Fruit fly (Drosophila melanogaster): ENCODE measurements around the gene Remo.

Gene Remo

dm6 chrX:13319376-13319883 lies 31.6 kb downstream of the Remo start:
- TF ChIP-seq Dll (optimal IDR thresholded peaks at IDR 0.05) (peak; percentile 65), usp (GFP tag; optimal IDR thresholded peaks at IDR 0.05) (no peak)

DNA sequence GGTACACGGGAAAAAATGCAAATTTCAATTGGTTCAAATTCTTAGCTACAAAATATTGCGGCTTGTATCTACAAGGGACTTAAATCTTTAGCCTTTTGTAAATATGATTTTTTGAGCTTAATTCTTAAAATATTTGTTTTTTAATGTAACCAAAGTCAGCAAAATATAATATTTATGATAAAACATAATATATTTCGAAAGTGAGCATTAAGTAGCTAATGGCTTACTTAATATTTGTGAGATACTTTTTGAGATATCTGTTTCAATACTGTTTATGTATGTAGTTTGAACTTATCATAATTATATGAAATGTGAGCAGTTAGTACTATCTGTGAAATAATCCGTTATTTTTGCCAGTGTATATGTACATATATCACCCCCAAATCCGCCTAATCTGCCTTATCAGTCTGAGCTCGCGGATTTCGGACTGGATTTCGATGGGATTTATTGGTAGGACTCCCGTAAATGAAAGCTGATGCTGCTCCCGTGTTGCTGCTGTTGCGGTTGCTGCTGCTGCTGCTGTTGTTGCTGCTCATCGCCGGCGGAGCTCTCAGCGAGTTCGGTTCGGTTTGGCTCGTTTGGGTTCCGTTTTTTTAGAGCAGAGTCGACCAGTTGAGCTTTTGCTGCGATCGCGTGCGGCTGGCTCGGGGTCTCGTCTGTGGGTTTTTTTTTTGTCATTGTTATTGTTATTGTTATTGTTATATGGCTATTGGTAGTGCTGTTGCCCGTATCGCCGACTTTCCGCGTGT lies 33.0 kb downstream of the Remo start:
- TF ChIP-seq EcR (GFP tag; optimal IDR thresholded peaks at IDR 0.05) (no peak), pan (optimal IDR thresholded peaks at IDR 0.05) (no peak), usp (GFP tag; optimal IDR thresholded peaks at IDR 0.05) (no peak), Dll (optimal IDR thresholded peaks at IDR 0.05) (no peak), CG8478 (optimal IDR thresholded peaks at IDR 0.05) (no peak), psq (optimal IDR thresholded peaks at IDR 0.05) (no peak)

DNA sequence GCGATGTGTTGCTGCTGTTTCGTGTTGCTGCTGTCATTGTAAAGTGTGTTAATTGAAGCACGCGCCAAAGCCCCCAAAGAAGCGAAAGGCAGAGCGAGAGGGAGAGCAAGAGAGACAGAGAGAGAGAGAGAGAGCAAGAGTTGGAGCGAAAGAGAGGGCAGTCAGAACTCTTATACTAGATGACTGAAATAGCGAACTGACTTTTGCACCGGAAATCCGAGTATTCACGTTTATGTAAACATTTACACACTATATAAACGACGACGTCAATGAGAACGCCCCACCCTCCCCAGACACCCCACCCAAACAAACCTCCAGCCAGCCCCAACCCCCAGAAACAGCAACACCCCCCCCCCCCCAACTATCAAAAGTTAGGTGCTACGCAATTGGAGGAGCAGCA lies 34.6 kb downstream of the Remo start:
- TF ChIP-seq psq (optimal IDR thresholded peaks at IDR 0.05) (no peak), Dll (optimal IDR thresholded peaks at IDR 0.05) (no peak), pan (optimal IDR thresholded peaks at IDR 0.05) (no peak), usp (GFP tag; optimal IDR thresholded peaks at IDR 0.05) (no peak), CG8478 (optimal IDR thresholded peaks at IDR 0.05) (no peak), EcR (GFP tag; optimal IDR thresholded peaks at IDR 0.05) (no peak)

DNA sequence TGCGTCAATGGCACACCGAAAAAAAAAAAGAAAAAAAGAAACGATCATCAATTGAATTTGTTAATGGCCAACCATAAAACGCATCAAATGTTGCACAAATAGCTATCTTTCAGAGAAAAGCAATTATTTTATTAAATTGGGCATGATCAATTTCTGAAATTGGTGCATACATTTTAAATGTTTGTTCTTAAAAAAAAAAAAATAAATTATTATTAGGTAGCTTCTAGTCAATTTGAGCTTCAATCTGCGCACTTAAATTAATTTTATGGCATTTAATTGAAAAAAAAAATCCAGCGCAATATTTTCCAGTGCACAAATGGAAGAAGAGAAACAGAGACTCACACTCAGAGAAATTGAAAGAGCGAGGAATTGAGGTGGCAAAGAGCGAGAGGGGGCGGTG lies 35.3 kb downstream of the Remo start:
- TF ChIP-seq usp (GFP tag; optimal IDR thresholded peaks at IDR 0.05) (no peak), Dll (optimal IDR thresholded peaks at IDR 0.05) (no peak), pan (optimal IDR thresholded peaks at IDR 0.05) (no peak), EcR (GFP tag; optimal IDR thresholded peaks at IDR 0.05) (no peak), psq (optimal IDR thresholded peaks at IDR 0.05) (no peak), CG8478 (optimal IDR thresholded peaks at IDR 0.05) (no peak)

DNA sequence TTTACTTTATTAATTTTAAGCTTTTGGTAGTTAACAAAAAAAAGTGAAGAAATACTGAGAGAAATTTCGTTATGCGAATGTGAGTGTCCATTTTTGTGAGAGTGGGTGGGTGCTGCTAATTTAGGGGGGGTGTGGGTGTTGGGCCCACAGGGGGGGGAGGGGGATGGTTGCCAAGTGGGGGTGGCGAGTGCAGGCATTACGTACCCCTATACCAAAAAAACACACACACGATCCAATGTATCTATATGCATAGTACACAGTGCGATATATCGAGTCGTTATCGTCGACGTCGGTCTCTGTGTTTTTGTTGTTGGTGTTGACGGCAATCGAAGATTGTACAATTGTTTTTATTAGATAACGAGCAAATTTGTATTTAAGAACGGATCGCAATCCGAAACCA lies 35.7 kb downstream of the Remo start:
- TF ChIP-seq CG8478 (optimal IDR thresholded peaks at IDR 0.05) (no peak), EcR (GFP tag; optimal IDR thresholded peaks at IDR 0.05) (no peak), pan (optimal IDR thresholded peaks at IDR 0.05) (no peak), usp (GFP tag; optimal IDR thresholded peaks at IDR 0.05) (no peak), psq (optimal IDR thresholded peaks at IDR 0.05) (no peak), Dll (optimal IDR thresholded peaks at IDR 0.05) (no peak)

DNA sequence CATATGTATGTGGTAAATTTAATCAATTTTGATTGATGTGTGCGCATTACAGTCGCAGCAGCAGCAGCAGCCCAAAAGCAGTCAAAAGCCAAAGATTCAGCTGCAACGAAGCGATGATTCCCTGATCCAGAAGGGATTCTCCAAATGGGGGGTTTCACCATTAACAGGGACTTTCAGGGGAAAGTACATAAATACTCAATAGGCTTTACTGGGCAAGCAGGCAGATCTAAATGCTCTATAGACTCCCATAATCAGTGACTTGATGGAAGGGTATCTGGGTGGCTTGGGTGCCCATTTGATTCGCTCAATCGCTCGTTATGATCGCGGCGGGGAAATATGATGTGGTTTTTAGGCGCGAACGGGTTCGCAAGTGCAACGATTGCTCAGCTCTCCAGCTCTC lies 37.5 kb downstream of the Remo start:
- TF ChIP-seq EcR (GFP tag; optimal IDR thresholded peaks at IDR 0.05) (no peak), CG8478 (optimal IDR thresholded peaks at IDR 0.05) (no peak), pan (optimal IDR thresholded peaks at IDR 0.05) (no peak), usp (GFP tag; optimal IDR thresholded peaks at IDR 0.05) (no peak), psq (optimal IDR thresholded peaks at IDR 0.05) (no peak), Dll (optimal IDR thresholded peaks at IDR 0.05) (no peak)

DNA sequence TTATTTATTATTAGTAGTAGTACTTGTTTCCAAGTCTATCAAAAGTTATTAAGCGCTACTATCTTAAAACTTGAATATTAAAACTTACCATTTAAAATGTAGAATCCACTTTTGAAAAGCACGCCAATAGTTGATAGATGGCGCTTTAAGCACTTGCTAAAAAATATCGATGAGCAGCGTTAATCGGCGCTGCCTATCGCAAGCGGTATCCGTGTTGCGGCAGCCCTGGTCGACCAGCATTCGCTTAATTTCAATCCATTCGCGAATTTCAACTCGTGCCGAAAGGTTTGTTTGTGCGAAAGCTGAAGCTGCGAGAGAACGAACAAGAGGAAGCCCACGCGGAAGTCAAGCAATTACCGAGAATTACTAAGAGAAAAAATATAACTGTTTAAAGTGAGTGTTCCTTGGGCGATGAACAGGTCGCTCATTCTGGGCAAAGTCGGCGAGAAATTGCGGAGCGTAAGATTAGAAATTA lies 41.8 kb downstream of the Remo start, which contains the start of gene Prx2:
Gene Prx2 (plus strand): TSS at position 253 of the 475 bp plus-strand sequence.
- TF ChIP-seq psq (optimal IDR thresholded peaks at IDR 0.05) (no peak), pan (optimal IDR thresholded peaks at IDR 0.05) (no peak), CG8478 (optimal IDR thresholded peaks at IDR 0.05) (no peak), Dll (optimal IDR thresholded peaks at IDR 0.05) (no peak)

dm6 chrX:13331814-13332701 lies 44.2 kb downstream of the Remo start:
- TF ChIP-seq Dll (optimal IDR thresholded peaks at IDR 0.05) (no peak), pan (optimal IDR thresholded peaks at IDR 0.05) (no peak), usp (GFP tag; optimal IDR thresholded peaks at IDR 0.05) (no peak), CG8478 (optimal IDR thresholded peaks at IDR 0.05) (no peak), psq (optimal IDR thresholded peaks at IDR 0.05) (no peak), EcR (GFP tag; optimal IDR thresholded peaks at IDR 0.05) (no peak)

- no peak for TF ChIP-seq usp (GFP tag; optimal IDR thresholded peaks at IDR 0.05)
- TF ChIP-seq psq (optimal IDR thresholded peaks at IDR 0.05): no peak
- no peak for TF ChIP-seq pan (optimal IDR thresholded peaks at IDR 0.05)
- TF ChIP-seq EcR (GFP tag; optimal IDR thresholded peaks at IDR 0.05): no peak
- TF ChIP-seq CG8478 (optimal IDR thresholded peaks at IDR 0.05): no peak
- no peak for TF ChIP-seq Dll (optimal IDR thresholded peaks at IDR 0.05)
These were observed 44.9 kb downstream of the Remo start for dm6 chrX:13332702-13333243.

- TF ChIP-seq CG8478 (optimal IDR thresholded peaks at IDR 0.05) (no peak), pan (optimal IDR thresholded peaks at IDR 0.05) (no peak), psq (optimal IDR thresholded peaks at IDR 0.05) (no peak), EcR (GFP tag; optimal IDR thresholded peaks at IDR 0.05) (no peak), usp (GFP tag; optimal IDR thresholded peaks at IDR 0.05) (no peak)
These were observed 46.7 kb downstream of the Remo start for dm6 chrX:13334434-13335146.

dm6 chrX:13337454-13337853 lies 49.6 kb downstream of the Remo start, which contains the start of gene RpS15Aa:
Gene RpS15Aa, minus strand, starts transcription at chrX:13337705.
- TF ChIP-seq psq (optimal IDR thresholded peaks at IDR 0.05): no peak
- TF ChIP-seq Dll (optimal IDR thresholded peaks at IDR 0.05): no peak
- TF ChIP-seq usp (GFP tag; optimal IDR thresholded peaks at IDR 0.05): no peak
- no peak for TF ChIP-seq EcR (GFP tag; optimal IDR thresholded peaks at IDR 0.05)
- TF ChIP-seq pan (optimal IDR thresholded peaks at IDR 0.05): no peak
- no peak for TF ChIP-seq CG8478 (optimal IDR thresholded peaks at IDR 0.05)

Data from whole organism.